Worm (Caenorhabditis elegans) whole organism, mixed stage, embryonic: Measurements from ENCODE around the gene gpa-7.

Experiments
- M03D4.4 ChIP-seq: sonication (generic microtip); optimal IDR thresholded peaks from 2 replicates; lab custom pipeline; 2017; ENCODE audit warnings: mild to moderate bottlenecking, missing genetic modification characterization, missing compliant biosample characterization
- bed-3 ChIP-seq: fragments of 200-800 bp; sonication (Bioruptor generic); optimal IDR thresholded peaks from 3 replicates; lab custom pipeline; 2018; ENCODE audit warnings: mild to moderate bottlenecking, missing genetic modification characterization, moderate library complexity, missing compliant biosample characterization
- ceh-39 ChIP-seq: fragments of 150-350 bp; optimal IDR thresholded peaks from 2 replicates; lab custom pipeline; 2014; ENCODE audit warnings: missing biosample characterization, missing genetic modification characterization
- ceh-43 ChIP-seq: fragments of 200-800 bp; sonication (Bioruptor generic); optimal IDR thresholded peaks from 2 replicates; lab custom pipeline; 2018; ENCODE audit warnings: mild to moderate bottlenecking, missing genetic modification characterization, moderate library complexity, missing compliant biosample characterization
- ceh-83 ChIP-seq: fragments of 200-800 bp; sonication (Bioruptor generic); optimal IDR thresholded peaks from 2 replicates; lab custom pipeline; 2018; ENCODE audit warnings: mild to moderate bottlenecking, missing genetic modification characterization, missing compliant biosample characterization
- ces-1 ChIP-seq: fragments of 150-350 bp; optimal IDR thresholded peaks from 2 replicates; lab custom pipeline; 2014; ENCODE audit warnings: missing biosample characterization, missing genetic modification reagents, missing genetic modification characterization
- cnd-1 ChIP-seq: fragments of 200-800 bp; sonication (Bioruptor generic); optimal IDR thresholded peaks from 2 replicates; lab custom pipeline; 2018; ENCODE audit warnings: mild to moderate bottlenecking, missing genetic modification characterization, missing compliant biosample characterization
- drap-1 ChIP-seq: fragments of 200-800 bp; sonication (Bioruptor generic); optimal IDR thresholded peaks from 3 replicates; lab custom pipeline; 2018; ENCODE audit warnings: mild to moderate bottlenecking, missing genetic modification characterization, missing compliant biosample characterization
- elt-1 ChIP-seq: sonication (generic microtip); optimal IDR thresholded peaks from 2 replicates; lab custom pipeline; 2017; ENCODE audit warnings: missing genetic modification characterization, mild to moderate bottlenecking, missing compliant biosample characterization, antibody characterized with exemption, moderate library complexity, borderline replicate concordance; ENCODE audit not compliant: insufficient read depth
- elt-3 ChIP-seq: fragments of 150-350 bp; optimal IDR thresholded peaks from 2 replicates; lab custom pipeline; 2014; ENCODE audit warnings: missing biosample characterization, missing genetic modification characterization
- ham-2 ChIP-seq: fragments of 200-800 bp; sonication (Bioruptor generic); optimal IDR thresholded peaks from 2 replicates; lab custom pipeline; 2018; ENCODE audit warnings: mild to moderate bottlenecking, missing genetic modification characterization, missing compliant biosample characterization
- hlh-1 ChIP-seq: fragments of 150-350 bp; optimal IDR thresholded peaks from 2 replicates; lab custom pipeline; 2014; ENCODE audit warnings: missing biosample characterization, missing genetic modification reagents, missing genetic modification characterization
- lin-13 ChIP-seq: fragments of 150-350 bp; optimal IDR thresholded peaks from 2 replicates; lab custom pipeline; 2014; ENCODE audit warnings: missing biosample characterization, missing genetic modification characterization
- lin-32 ChIP-seq: fragments of 200-800 bp; sonication (Bioruptor generic); optimal IDR thresholded peaks from 2 replicates; lab custom pipeline; 2018; ENCODE audit warnings: mild to moderate bottlenecking, missing genetic modification characterization, missing compliant biosample characterization
- mab-5 ChIP-seq: fragments of 150-350 bp; optimal IDR thresholded peaks from 2 replicates; lab custom pipeline; 2014; ENCODE audit warnings: missing biosample characterization, missing genetic modification characterization
- mep-1 ChIP-seq: fragments of 150-350 bp; optimal IDR thresholded peaks from 2 replicates; lab custom pipeline; 2017; ENCODE audit warnings: missing biosample characterization, missing genetic modification reagents, missing genetic modification characterization, inconsistent platforms
- mls-2 ChIP-seq: sonication (generic microtip); optimal IDR thresholded peaks from 2 replicates; lab custom pipeline; 2016; ENCODE audit warnings: mild to moderate bottlenecking, missing genetic modification characterization, moderate library complexity, missing compliant biosample characterization
- nhr-12 ChIP-seq: fragments of 150-350 bp; optimal IDR thresholded peaks from 2 replicates; lab custom pipeline; 2014; ENCODE audit warnings: missing biosample characterization, missing genetic modification characterization
- nhr-237 ChIP-seq: fragments of 150-350 bp; optimal IDR thresholded peaks from 2 replicates; lab custom pipeline; 2014; ENCODE audit warnings: missing biosample characterization, missing genetic modification characterization
- nhr-28 ChIP-seq: fragments of 150-350 bp; optimal IDR thresholded peaks from 2 replicates; lab custom pipeline; 2014; ENCODE audit warnings: missing biosample characterization, missing genetic modification characterization
- nhr-76 ChIP-seq: sonication (generic microtip); optimal IDR thresholded peaks from 2 replicates; lab custom pipeline; 2017; ENCODE audit warnings: missing biosample characterization, missing genetic modification characterization
- pha-4 ChIP-seq: fragments of 150-350 bp; optimal IDR thresholded peaks from 2 replicates; lab custom pipeline; 2018; ENCODE audit warnings: missing biosample characterization, missing genetic modification reagents, missing genetic modification characterization
- sptf-1 ChIP-seq: sonication (generic microtip); optimal IDR thresholded peaks from 2 replicates; lab custom pipeline; 2017; ENCODE audit warnings: mild to moderate bottlenecking, missing genetic modification characterization, moderate library complexity, missing compliant biosample characterization
- unc-120 ChIP-seq: sonication (generic microtip); optimal IDR thresholded peaks from 2 replicates; lab custom pipeline; 2017; ENCODE audit warnings: missing genetic modification characterization, missing compliant biosample characterization; ENCODE audit not compliant: poor library complexity, severe bottlenecking
- unc-39 ChIP-seq: fragments of 150-350 bp; optimal IDR thresholded peaks from 2 replicates; lab custom pipeline; 2014; ENCODE audit warnings: missing biosample characterization, missing genetic modification characterization
- unc-62 ChIP-seq: fragments of 150-350 bp; optimal IDR thresholded peaks from 2 replicates; lab custom pipeline; 2014; ENCODE audit warnings: missing biosample characterization, missing genetic modification reagents, missing genetic modification characterization
- zip-8 ChIP-seq: fragments of 150-350 bp; optimal IDR thresholded peaks from 2 replicates; lab custom pipeline; 2014; ENCODE audit warnings: missing biosample characterization, missing genetic modification characterization
- ztf-11 ChIP-seq: fragments of 150-350 bp; optimal IDR thresholded peaks from 2 replicates; lab custom pipeline; 2014; ENCODE audit warnings: missing biosample characterization, missing genetic modification characterization

The gpa-7 gene

ce11 chrIV:10442904-10443303 is 39.1 kb downstream of the gpa-7 start:
- no peak for TF ChIP-seq unc-120 (tag; lab: Kevin White, UChicago)
- TF ChIP-seq pha-4 (tag; lab: Kevin White, UChicago) = no peak
- no peak for TF ChIP-seq nhr-237 (tag; lab: Kevin White, UChicago)
- no peak for TF ChIP-seq nhr-12 (tag; lab: Kevin White, UChicago)
- TF ChIP-seq mep-1 (tag; lab: Kevin White, UChicago) = no peak

ce11 chrIV:10443510-10443909 is 39.7 kb downstream of the gpa-7 start, which contains the start of gene F13B12.7:
Gene F13B12.7, plus strand, starts transcription at chrIV:10443810.
- no peak for TF ChIP-seq nhr-237 (tag; lab: Kevin White, UChicago)
- no peak for TF ChIP-seq nhr-28

- TF ChIP-seq cnd-1 (tag; lab: Kevin White, UChicago) = no peak
- TF ChIP-seq mls-2 (tag; lab: Kevin White, UChicago) = no peak
- no peak for TF ChIP-seq ceh-39 (tag; lab: Kevin White, UChicago)
- TF ChIP-seq nhr-237 (tag; lab: Kevin White, UChicago) = no peak
- TF ChIP-seq nhr-76 = no peak
- no peak for TF ChIP-seq pha-4 (tag; lab: Kevin White, UChicago)
- TF ChIP-seq hlh-1 = no peak
- no peak for TF ChIP-seq nhr-12 (tag; lab: Kevin White, UChicago)
- TF ChIP-seq M03D4.4 (tag; lab: Kevin White, UChicago) = no peak
- TF ChIP-seq mab-5 (tag; lab: Kevin White, UChicago) = no peak
- TF ChIP-seq mep-1 (tag; lab: Kevin White, UChicago) = no peak
- TF ChIP-seq ceh-83 (GFP tag; lab: Kevin White, UChicago) = no peak
- no peak for TF ChIP-seq elt-3 (tag; lab: Kevin White, UChicago)
- no peak for TF ChIP-seq nhr-28
- no peak for TF ChIP-seq ham-2
- TF ChIP-seq unc-39 (tag; lab: Kevin White, UChicago) = no peak
- no peak for TF ChIP-seq unc-62 (GFP tag; lab: Kevin White, UChicago)
- TF ChIP-seq, all 35 proteins: peak for 0
Observed at ce11 chrIV:10449799-10450198, 46.0 kb downstream of the gpa-7 start, which contains the start of gene F13B12.4. Gene F13B12.4, minus strand, starts transcription at chrIV:10449899.

- TF ChIP-seq ceh-43 (GFP tag; lab: Kevin White, UChicago) (no peak), elt-1 (tag; lab: Kevin White, UChicago) (no peak), nhr-28 (no peak), lin-32 (GFP tag; lab: Kevin White, UChicago) (no peak)
- TF ChIP-seq, all 35 proteins: peak for 0
Observed at ce11 chrIV:10453001-10453400, 49.2 kb downstream of the gpa-7 start, which contains the start of gene F01D4.8. Gene F01D4.8, minus strand, starts transcription at chrIV:10453101.

- TF ChIP-seq nhr-76 (no peak), mls-2 (tag; lab: Kevin White, UChicago) (no peak), unc-62 (GFP tag; lab: Kevin White, UChicago) (no peak), lin-32 (GFP tag; lab: Kevin White, UChicago) (no peak), mab-5 (tag; lab: Kevin White, UChicago) (no peak), sptf-1 (no peak), ceh-43 (GFP tag; lab: Kevin White, UChicago) (no peak), ces-1 (GFP tag; lab: Kevin White, UChicago) (no peak), drap-1 (GFP tag; lab: Kevin White, UChicago) (no peak), nhr-237 (tag; lab: Kevin White, UChicago) (no peak), ztf-11 (tag; lab: Kevin White, UChicago) (no peak), mep-1 (tag; lab: Kevin White, UChicago) (no peak), zip-8 (tag; lab: Kevin White, UChicago) (no peak), lin-13 (tag; lab: Kevin White, UChicago) (no peak), bed-3 (GFP tag; lab: Kevin White, UChicago) (no peak), ceh-83 (GFP tag; lab: Kevin White, UChicago) (no peak), M03D4.4 (tag; lab: Kevin White, UChicago) (no peak)
Observed at ce11 chrIV:10457137-10457536, 53.3 kb downstream of the gpa-7 start, which contains the start of gene srb-17. Gene srb-17, minus strand, starts transcription at chrIV:10457237.
